Fruit fly (Drosophila melanogaster): ENCODE data around the gene Abca3.

dm6 chrX:21306485-21307142, at the start of gene Abca3:
- TF ChIP-seq CG8478 (optimal IDR thresholded peaks at IDR 0.05): no peak
- no peak for TF ChIP-seq CTCF (optimal IDR thresholded peaks at IDR 0.05)
